Worm (Caenorhabditis elegans) whole organism, midembryonic: ENCODE results near the gene plp-1.

Source experiments
- cog-1 ChIP-seq: sonication (generic microtip); optimal IDR thresholded peaks from 2 replicates; lab custom pipeline; 2016; ENCODE audit warnings: missing genetic modification characterization, missing compliant biosample characterization
- flt-1 ChIP-seq: fragments of 200-800 bp; sonication (Bioruptor generic); IDR thresholded peaks from 2 replicates; pipeline ENCODE4 v1.3.6; 2022; ENCODE audit warnings: missing genetic modification characterization, missing compliant biosample characterization
- klf-2 ChIP-seq: fragments of 200-800 bp; sonication (Bioruptor generic); conservative IDR thresholded peaks from 2 replicates; pipeline ENCODE4 v1.3.6; 2022; ENCODE audit warnings: missing genetic modification reagents, missing genetic modification characterization, missing compliant biosample characterization
- med-1 ChIP-seq: sonication (generic microtip); optimal IDR thresholded peaks from 2 replicates; lab custom pipeline; 2017; ENCODE audit warnings: missing genetic modification characterization, mild to moderate bottlenecking, missing compliant biosample characterization, antibody characterized with exemption, missing genetic modification reagents; ENCODE audit not compliant: insufficient read depth
- ref-1 ChIP-seq: fragments of 200-800 bp; sonication (Bioruptor generic); conservative IDR thresholded peaks from 2 replicates; pipeline ENCODE4 v1.3.6; 2022; ENCODE audit warnings: missing genetic modification reagents, missing genetic modification characterization, missing compliant biosample characterization
- tab-1 ChIP-seq: fragments of 200-800 bp; sonication (Bioruptor generic); IDR thresholded peaks from 2 replicates; pipeline ENCODE4 v1.3.6; 2022; ENCODE audit warnings: missing genetic modification characterization, missing compliant biosample characterization
- ztf-23 ChIP-seq: fragments of 200-800 bp; sonication (Bioruptor generic); IDR thresholded peaks from 2 replicates; pipeline ENCODE4 v1.3.6; 2022; ENCODE audit warnings: missing genetic modification reagents, missing genetic modification characterization, missing compliant biosample characterization
- ztf-29 ChIP-seq: fragments of 200-800 bp; sonication (Bioruptor generic); IDR thresholded peaks from 2 replicates; pipeline ENCODE4 v1.3.6; 2022; ENCODE audit warnings: missing genetic modification reagents, missing genetic modification characterization, missing compliant biosample characterization

DNA sequence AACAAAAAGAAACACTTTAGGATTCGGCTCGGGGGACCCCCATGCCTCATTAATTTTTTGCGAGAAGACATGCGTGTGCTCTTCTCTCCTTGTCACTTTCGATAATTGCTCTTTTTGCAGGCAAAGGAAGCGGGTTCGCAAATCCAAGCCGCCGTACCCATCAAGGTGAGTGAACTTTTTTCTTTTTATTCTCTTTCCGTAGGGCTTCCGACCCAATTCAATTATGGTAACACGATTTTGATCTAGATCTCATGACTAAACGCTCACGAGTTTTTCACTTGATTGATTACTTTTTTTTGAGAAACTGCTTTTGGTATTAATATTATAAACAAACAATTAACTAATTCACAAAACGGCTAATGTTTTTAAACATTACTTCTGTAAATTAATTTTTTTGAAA is 20.6 kb upstream of the plp-1 start:
- TF ChIP-seq ztf-23 (GFP tag; lab: Robert Waterston, UW) (no peak), ref-1 (GFP tag; lab: Robert Waterston, UW) (no peak), tab-1 (GFP tag; lab: Robert Waterston, UW) (no peak), klf-2 (GFP tag; lab: Robert Waterston, UW) (no peak), flt-1 (GFP tag; lab: Robert Waterston, UW) (no peak), ztf-29 (GFP tag; lab: Robert Waterston, UW) (no peak), med-1 (GFP tag; lab: Kevin White, UChicago) (no peak), cog-1 (tag; lab: Kevin White, UChicago) (no peak)
